Fruit fly (Drosophila melanogaster): ENCODE data around the gene r2d2.
A peak's percentile ranks its signal among the peaks of the same experiment; 100 is the strongest.

Gene r2d2

DNA sequence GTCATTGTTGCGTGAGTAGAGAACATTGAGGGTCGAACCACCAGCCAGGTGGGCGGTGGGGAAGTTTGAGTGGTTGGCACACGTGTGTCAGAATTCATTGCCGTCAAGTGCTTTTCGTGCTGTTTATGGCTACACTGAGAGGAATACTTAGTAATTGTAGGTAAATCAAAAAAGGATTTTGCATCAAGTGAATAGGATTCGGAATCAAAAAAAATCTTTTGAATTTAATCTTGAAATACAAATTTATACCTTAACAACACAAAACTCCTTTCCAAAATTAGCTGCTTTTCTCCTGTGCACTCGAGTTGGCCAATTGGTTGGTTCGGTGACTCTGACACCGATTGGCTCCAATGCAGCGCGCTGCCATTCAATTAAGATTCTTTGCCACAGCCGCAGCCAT, 45.4 kb upstream of the r2d2 start (continued):
- peak; percentile 14 for TF ChIP-seq CG31627 (GFP tag; optimal IDR thresholded peaks at IDR 0.05)
- peak; percentile 53 for TF ChIP-seq CG15336 (GFP tag; IDR thresholded peaks at IDR 0.05)
- TF ChIP-seq vri (GFP tag; optimal IDR thresholded peaks at IDR 0.05): no peak
- peak; percentile 32 for TF ChIP-seq topi (GFP tag; optimal IDR thresholded peaks at IDR 0.05)
- TF ChIP-seq acj6 (GFP tag; optimal IDR thresholded peaks at IDR 0.05): no peak
- 0 out of 3 replicates have a peak, but pooled peaks have one; percentile 17 for TF ChIP-seq CG8119 (GFP tag; IDR thresholded peaks at IDR 0.05)
- TF ChIP-seq fd59A (GFP tag; optimal IDR thresholded peaks at IDR 0.05): no peak
- TF ChIP-seq dsx (GFP tag; optimal IDR thresholded peaks at IDR 0.05; ENCODE audit: poor library complexity, severe bottlenecking): peak; percentile 5
- TF ChIP-seq eg (GFP tag; IDR thresholded peaks at IDR 0.05): 0 out of 3 replicates have a peak, but pooled peaks have one; percentile 55
- no peak for TF ChIP-seq OdsH (GFP tag; optimal IDR thresholded peaks at IDR 0.05)
- TF ChIP-seq CG10631 (GFP tag; optimal IDR thresholded peaks at IDR 0.05): no peak
- peak; percentile 47 for TF ChIP-seq Hr4 (GFP tag; optimal IDR thresholded peaks at IDR 0.05)

- TF ChIP-seq cyc (GFP tag; optimal IDR thresholded peaks at IDR 0.05) (no peak), CG7368 (GFP tag; optimal IDR thresholded peaks at IDR 0.05) (no peak), Hr4 (GFP tag; optimal IDR thresholded peaks at IDR 0.05) (peak; percentile 2), CG15336 (GFP tag; IDR thresholded peaks at IDR 0.05) (peak; percentile 48; the same call in 1 of the 2 replicates), CG3919 (GFP tag; optimal IDR thresholded peaks at IDR 0.05) (no peak), Blimp-1 (GFP tag; optimal IDR thresholded peaks at IDR 0.05) (no peak), CG11902 (GFP tag; optimal IDR thresholded peaks at IDR 0.05) (no peak), eg (GFP tag; IDR thresholded peaks at IDR 0.05) (peak; percentile 51; the same call in 1 of the 3 replicates), CG32006 (GFP tag; optimal IDR thresholded peaks at IDR 0.05) (peak; percentile 20), fkh (GFP tag; optimal IDR thresholded peaks at IDR 0.05) (no peak), CG11294 (GFP tag; IDR thresholded peaks at IDR 0.05) (0 out of 2 replicates have a peak, but pooled peaks have one; percentile 19), spab (GFP tag; optimal IDR thresholded peaks at IDR 0.05) (no peak), CG6854 (GFP tag; optimal IDR thresholded peaks at IDR 0.05) (no peak), CG8119 (GFP tag; IDR thresholded peaks at IDR 0.05) (peak; percentile 40; the same call in 1 of the 3 replicates), acj6 (GFP tag; optimal IDR thresholded peaks at IDR 0.05) (peak; percentile 10)
These were observed 43.1 kb upstream of the r2d2 start for dm6 chr2L:7756835-7757234.

DNA sequence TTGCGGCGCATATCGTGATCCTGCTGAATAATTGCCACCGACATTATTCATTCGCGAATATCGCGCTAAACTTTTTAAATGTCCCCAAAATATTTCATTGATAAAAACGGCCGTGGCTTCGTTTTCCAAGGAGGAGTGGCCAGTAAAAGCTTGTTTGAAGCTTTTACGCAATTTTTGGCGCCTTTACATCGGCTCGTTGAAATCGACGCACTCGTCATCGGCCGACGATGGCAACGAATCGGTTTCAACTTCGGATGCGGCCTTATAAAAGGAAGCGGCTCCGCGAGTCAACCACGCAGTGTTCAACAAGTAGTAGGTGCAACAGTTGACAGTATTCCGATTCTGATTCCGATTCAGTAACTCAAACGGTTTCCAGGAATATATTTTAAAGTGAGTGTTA, 32.6 kb upstream of the r2d2 start, which contains the start of gene CG7191:
Gene CG7191 (plus strand): TSS at position 301 of the 400 bp plus-strand sequence.
- TF ChIP-seq esn (GFP tag; optimal IDR thresholded peaks at IDR 0.05) (no peak), CG31627 (GFP tag; optimal IDR thresholded peaks at IDR 0.05) (no peak), Lpt (GFP tag; optimal IDR thresholded peaks at IDR 0.05) (no peak), Eip78C (GFP tag) (no peak), Ets96B (tag; optimal IDR thresholded peaks at IDR 0.05) (no peak), fd59A (GFP tag; optimal IDR thresholded peaks at IDR 0.05) (no peak)

dm6 chr2L:7771891-7772290, 28.1 kb upstream of the r2d2 start:
- no peak for TF ChIP-seq Hr38 (GFP tag; optimal IDR thresholded peaks at IDR 0.05)
- TF ChIP-seq CG11294 (GFP tag; IDR thresholded peaks at IDR 0.05): peak; percentile 9; the same call in 1 of the 2 replicates
- no peak for TF ChIP-seq CG3032 (tag; optimal IDR thresholded peaks at IDR 0.05)
- no peak for TF ChIP-seq Ets96B (tag; optimal IDR thresholded peaks at IDR 0.05)
- no peak for TF ChIP-seq Ets21C (GFP tag; optimal IDR thresholded peaks at IDR 0.05)

DNA sequence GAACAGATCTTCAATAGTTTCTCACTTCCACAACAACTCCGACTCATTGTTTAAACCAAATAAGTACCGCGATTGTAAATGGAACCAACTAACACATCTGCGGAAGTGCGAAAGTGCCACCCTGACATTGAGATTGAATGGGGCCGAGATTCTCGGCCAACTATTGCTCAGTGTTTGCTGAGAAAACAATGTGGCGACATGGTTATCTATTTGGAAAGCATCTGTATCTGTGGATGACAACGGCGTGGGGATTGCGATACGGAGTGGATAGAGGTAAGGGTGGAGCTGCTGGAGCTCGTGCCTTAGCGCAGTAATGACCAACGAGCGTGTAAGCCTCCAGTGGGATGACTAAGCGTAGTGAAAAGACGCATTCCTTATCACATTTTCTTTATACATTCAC, 24.7 kb upstream of the r2d2 start:
- TF ChIP-seq dac (GFP tag; optimal IDR thresholded peaks at IDR 0.05) (no peak), CG1621 (tag; optimal IDR thresholded peaks at IDR 0.05) (no peak), dsx (GFP tag; optimal IDR thresholded peaks at IDR 0.05; ENCODE audit: poor library complexity, severe bottlenecking) (no peak), CG11294 (GFP tag; IDR thresholded peaks at IDR 0.05) (no peak), eg (GFP tag; IDR thresholded peaks at IDR 0.05) (no peak), CG15336 (GFP tag; IDR thresholded peaks at IDR 0.05) (no peak), fkh (GFP tag; optimal IDR thresholded peaks at IDR 0.05) (peak; percentile 60)
